Fruit fly (Drosophila melanogaster): Measurements from ENCODE around the gene Qtzl.

Gene Qtzl

DNA sequence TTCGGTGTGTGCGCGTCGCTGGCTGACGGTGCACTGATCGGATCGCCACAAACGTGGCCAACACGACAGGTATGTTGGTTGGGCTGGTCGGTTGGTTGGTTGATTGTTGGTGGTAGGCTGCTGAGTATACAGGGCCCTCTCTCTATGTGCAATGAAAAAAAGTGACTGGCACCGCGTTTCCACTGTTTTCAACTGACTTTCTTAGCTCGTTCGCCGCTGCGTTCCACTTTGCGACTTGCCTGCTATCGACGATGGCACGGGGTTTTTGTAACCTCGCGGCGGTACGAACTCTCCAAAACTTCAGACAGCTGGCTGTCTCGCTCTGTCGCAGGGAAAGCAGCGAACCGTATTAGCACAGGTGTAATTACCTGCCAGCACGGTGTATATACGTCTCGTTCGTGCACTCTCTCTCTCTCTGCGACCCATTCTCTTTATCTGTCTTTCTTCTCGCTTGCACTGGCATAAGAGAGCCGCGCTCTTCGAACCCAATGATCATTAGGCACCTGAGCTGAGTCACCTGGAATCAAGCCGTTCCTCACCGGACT, 24.6 kb upstream of the Qtzl start (continued):
- TF ChIP-seq chif (GFP tag; optimal IDR thresholded peaks at IDR 0.05) (no peak), Dfd (GFP tag; optimal IDR thresholded peaks at IDR 0.05) (no peak), CG1647 (GFP tag; optimal IDR thresholded peaks at IDR 0.05) (peak; percentile 58), luna (GFP tag; optimal IDR thresholded peaks at IDR 0.05) (no peak), Hmx (GFP tag; optimal IDR thresholded peaks at IDR 0.05) (no peak), CG17361 (GFP tag; IDR thresholded peaks at IDR 0.05) (no peak), dmrt99B (tag; optimal IDR thresholded peaks at IDR 0.05) (peak; percentile 8), ERR (GFP tag; optimal IDR thresholded peaks at IDR 0.05) (no peak), dan (GFP tag; IDR thresholded peaks at IDR 0.05) (no peak), kay (GFP tag; optimal IDR thresholded peaks at IDR 0.05) (peak; percentile 45), CG18619 (GFP tag; optimal IDR thresholded peaks at IDR 0.05) (no peak), CG3065 (GFP tag; optimal IDR thresholded peaks at IDR 0.05) (no peak), Lhr (GFP tag; optimal IDR thresholded peaks at IDR 0.05) (no peak), org-1 (GFP tag; optimal IDR thresholded peaks at IDR 0.05) (peak; percentile 22), B-H1 (GFP tag; IDR thresholded peaks at IDR 0.05) (no peak), CG10462 (GFP tag; optimal IDR thresholded peaks at IDR 0.05) (no peak), CG17385 (GFP tag; optimal IDR thresholded peaks at IDR 0.05) (no peak), Atf-2 (GFP tag; optimal IDR thresholded peaks at IDR 0.05) (no peak), CG6683 (GFP tag; optimal IDR thresholded peaks at IDR 0.05) (no peak), Trl (optimal IDR thresholded peaks at IDR 0.05) (peak; percentile 88 to 94), Trl (GFP tag; optimal IDR thresholded peaks at IDR 0.05) (peak; percentile 55), Ssrp (tag; optimal IDR thresholded peaks at IDR 0.05) (no peak), kni (GFP tag; optimal IDR thresholded peaks at IDR 0.05) (peak; percentile 68), CG6813 (GFP tag; optimal IDR thresholded peaks at IDR 0.05) (no peak), caup (GFP tag; optimal IDR thresholded peaks at IDR 0.05; ENCODE audit: severe bottlenecking) (peak; percentile 58), Pdp1 (GFP tag; optimal IDR thresholded peaks at IDR 0.05) (peak; percentile 24 to 28), Ptx1 (GFP tag; IDR thresholded peaks at IDR 0.05) (0 out of 2 replicates have a peak, but pooled peaks have one; percentile 34), CG18011 (GFP tag; optimal IDR thresholded peaks at IDR 0.05) (no peak), CG7963 (GFP tag; IDR thresholded peaks at IDR 0.05; ENCODE audit: partially characterized antibody) (0 out of 3 replicates have a peak, but pooled peaks have one; percentile 36), CG12769 (tag; optimal IDR thresholded peaks at IDR 0.05) (peak; percentile 79), CG5245 (GFP tag; optimal IDR thresholded peaks at IDR 0.05) (no peak), phol (tag; optimal IDR thresholded peaks at IDR 0.05) (no peak), Hr3 (GFP tag; optimal IDR thresholded peaks at IDR 0.05) (no peak), sim (GFP tag; IDR thresholded peaks at IDR 0.05) (peak; percentile 22; the same call in 1 of the 2 replicates), CG10147 (GFP tag; optimal IDR thresholded peaks at IDR 0.05) (no peak), CG17328 (GFP tag; IDR thresholded peaks at IDR 0.05) (no peak), ham (GFP tag; IDR thresholded peaks at IDR 0.05) (no peak), mld (GFP tag; IDR thresholded peaks at IDR 0.05; ENCODE audit: partially characterized antibody) (no peak), CG14710 (tag; optimal IDR thresholded peaks at IDR 0.05) (no peak), Sox102F (GFP tag; optimal IDR thresholded peaks at IDR 0.05) (no peak), CG3726 (GFP tag; IDR thresholded peaks at IDR 0.05) (peak; percentile 66; the same call in 1 of the 3 replicates), CG15601 (tag; optimal IDR thresholded peaks at IDR 0.05) (peak; percentile 61), fd102C (GFP tag; optimal IDR thresholded peaks at IDR 0.05) (no peak), CG5953 (GFP tag; IDR thresholded peaks at IDR 0.05) (0 out of 2 replicates have a peak, but pooled peaks have one; percentile 52), fd64A (GFP tag; optimal IDR thresholded peaks at IDR 0.05) (no peak), HmgZ (tag; optimal IDR thresholded peaks at IDR 0.05) (peak; percentile 69), dati (GFP tag; IDR thresholded peaks at IDR 0.05) (no peak), dpn (GFP tag; optimal IDR thresholded peaks at IDR 0.05) (peak in 1 of 2 experiments; percentile 2), CG18599 (GFP tag; optimal IDR thresholded peaks at IDR 0.05) (peak; percentile 40), HLHmδ (GFP tag; optimal IDR thresholded peaks at IDR 0.05) (peak; percentile 50)

All from whole organism, embryonic.